Worm (Caenorhabditis elegans) whole organism, young adult: Measurements from ENCODE around the gene pgp-3.

Experiments used
- C06A6.2 ChIP-seq: fragments of 200-800 bp; sonication (Bioruptor generic); conservative IDR thresholded peaks from 2 replicates; pipeline ENCODE4 v1.3.6; 2022; ENCODE audit warnings: missing genetic modification characterization, missing compliant biosample characterization
- F39B2.1 ChIP-seq: fragments of 200-800 bp; sonication (Bioruptor generic); IDR thresholded peaks from 2 replicates; pipeline ENCODE4 v1.3.6; 2022; ENCODE audit warnings: missing genetic modification reagents, missing genetic modification characterization, missing compliant biosample characterization
- F49E8.2 ChIP-seq: sonication (generic microtip); optimal IDR thresholded peaks from 3 replicates; lab custom pipeline; 2017; ENCODE audit warnings: missing genetic modification characterization, mild to moderate bottlenecking, missing compliant biosample characterization, antibody characterized with exemption, moderate library complexity; ENCODE audit not compliant: insufficient read depth
- K11D2.4 ChIP-seq: fragments of 200-800 bp; sonication (Bioruptor generic); IDR thresholded peaks from 2 replicates; pipeline ENCODE4 v1.3.6; 2022; ENCODE audit warnings: missing genetic modification reagents, missing genetic modification characterization, missing compliant biosample characterization
- T07F8.4 ChIP-seq: sonication (generic microtip); optimal IDR thresholded peaks from 2 replicates; lab custom pipeline; 2016; ENCODE audit warnings: mild to moderate bottlenecking, missing genetic modification characterization, moderate library complexity, missing compliant biosample characterization
- atf-7 ChIP-seq: sonication (generic microtip); optimal IDR thresholded peaks from 2 replicates; lab custom pipeline; 2017; ENCODE audit warnings: mild to moderate bottlenecking, missing genetic modification characterization, missing compliant biosample characterization
- attf-5 ChIP-seq: fragments of 200-800 bp; sonication (Bioruptor generic); optimal IDR thresholded peaks from 2 replicates; lab custom pipeline; 2018; ENCODE audit warnings: mild to moderate bottlenecking, missing genetic modification characterization, missing compliant biosample characterization
- ccch-3 ChIP-seq: fragments of 200-800 bp; sonication (Bioruptor generic); optimal IDR thresholded peaks from 2 replicates; lab custom pipeline; 2018; ENCODE audit warnings: mild to moderate bottlenecking, missing genetic modification characterization, missing compliant biosample characterization
- dox-1 ChIP-seq: fragments of 200-800 bp; sonication (Bioruptor generic); IDR thresholded peaks from 2 replicates; pipeline ENCODE4 v1.3.6; 2022; ENCODE audit warnings: missing genetic modification reagents, missing genetic modification characterization, missing compliant biosample characterization
- efl-1 ChIP-seq: fragments of 150-350 bp; optimal IDR thresholded peaks from 2 replicates; lab custom pipeline; 2014; ENCODE audit warnings: missing biosample characterization, missing genetic modification reagents, missing genetic modification characterization
- egrh-3 ChIP-seq: fragments of 200-800 bp; sonication (Bioruptor generic); IDR thresholded peaks from 2 replicates; pipeline ENCODE4 v1.3.6; 2022; ENCODE audit warnings: missing genetic modification reagents, missing genetic modification characterization, missing compliant biosample characterization
- ekl-4 ChIP-seq: fragments of 200-800 bp; sonication (Bioruptor generic); IDR thresholded peaks from 2 replicates; pipeline ENCODE4 v1.3.6; 2022; ENCODE audit warnings: missing genetic modification reagents, missing genetic modification characterization, missing compliant biosample characterization
- fkh-3 ChIP-seq: sonication (generic microtip); optimal IDR thresholded peaks from 2 replicates; lab custom pipeline; 2016; ENCODE audit warnings: mild to moderate bottlenecking, missing genetic modification characterization, missing compliant biosample characterization
- gei-17 ChIP-seq: fragments of 200-800 bp; sonication (Bioruptor generic); optimal IDR thresholded peaks from 2 replicates; lab custom pipeline; 2018; ENCODE audit warnings: mild to moderate bottlenecking, missing genetic modification characterization, missing compliant biosample characterization
- hmg-1.2 ChIP-seq: fragments of 200-800 bp; sonication (Bioruptor generic); IDR thresholded peaks from 2 replicates; pipeline ENCODE4 v1.3.6; 2022; ENCODE audit warnings: missing genetic modification reagents, missing genetic modification characterization, missing compliant biosample characterization
- let-607 ChIP-seq, 2 experiments: fragments of 200-800 bp in 1 of 2; sonication (Bioruptor generic) in 1 of 2; sonication (generic microtip) in 1 of 2; optimal IDR thresholded peaks; 2 replicates each; lab custom pipeline; 2016 to 2018; ENCODE audit warnings: mild to moderate bottlenecking in 2 of 2, missing compliant biosample characterization in 2 of 2, missing genetic modification characterization in 2 of 2, moderate library complexity in 2 of 2, missing genotype in 1 of 2
- lin-54 ChIP-seq: fragments of 200-800 bp; sonication (Bioruptor generic); optimal IDR thresholded peaks from 2 replicates; lab custom pipeline; 2018; ENCODE audit warnings: mild to moderate bottlenecking, missing genetic modification characterization, missing compliant biosample characterization
- madf-10 ChIP-seq: sonication (generic microtip); optimal IDR thresholded peaks from 2 replicates; lab custom pipeline; 2016; ENCODE audit warnings: mild to moderate bottlenecking, missing genetic modification characterization, missing compliant biosample characterization
- mcd-1 ChIP-seq: fragments of 200-800 bp; sonication (Bioruptor generic); IDR thresholded peaks from 2 replicates; pipeline ENCODE4 v1.3.6; 2022; ENCODE audit warnings: missing genetic modification reagents, missing genetic modification characterization, missing compliant biosample characterization
- mel-28 ChIP-seq: sonication (generic microtip); optimal IDR thresholded peaks from 2 replicates; lab custom pipeline; 2016; ENCODE audit warnings: borderline replicate concordance, mild to moderate bottlenecking, missing genetic modification characterization, missing compliant biosample characterization
- nfya-1 ChIP-seq: sonication (generic microtip); optimal IDR thresholded peaks from 2 replicates; lab custom pipeline; 2017; ENCODE audit warnings: antibody characterized with exemption, missing compliant biosample characterization, missing genetic modification characterization, borderline replicate concordance; ENCODE audit not compliant: insufficient read depth
- nfyb-1 ChIP-seq: fragments of 200-800 bp; sonication (Bioruptor generic); IDR thresholded peaks from 2 replicates; pipeline ENCODE4 v1.3.6; 2022; ENCODE audit warnings: missing genetic modification reagents, missing genetic modification characterization, missing compliant biosample characterization
- nhr-27 ChIP-seq: fragments of 200-800 bp; sonication (Bioruptor generic); optimal IDR thresholded peaks from 2 replicates; lab custom pipeline; 2018; ENCODE audit warnings: mild to moderate bottlenecking, missing genetic modification characterization, moderate library complexity, missing compliant biosample characterization
- nhr-80 ChIP-seq: sonication (generic microtip); optimal IDR thresholded peaks from 2 replicates; lab custom pipeline; 2016; ENCODE audit warnings: missing genetic modification characterization, missing compliant biosample characterization
- nhr-90 ChIP-seq: sonication (generic microtip); optimal IDR thresholded peaks from 2 replicates; lab custom pipeline; 2016; ENCODE audit warnings: missing genotype, mild to moderate bottlenecking, missing genetic modification characterization, missing compliant biosample characterization
- pha-4 ChIP-seq: fragments of 150-350 bp; sonication (generic microtip); optimal IDR thresholded peaks from 2 replicates; lab custom pipeline; 2014; ENCODE audit warnings: missing biosample characterization, missing genetic modification reagents, missing genetic modification characterization
- rec-8 ChIP-seq, 2 experiments: sonication (generic microtip); optimal IDR thresholded peaks; 2 replicates each; lab custom pipeline; 2016; ENCODE audit warnings: mild to moderate bottlenecking in 2 of 2, missing genetic modification characterization in 2 of 2, missing genetic modification reagents in 2 of 2, missing genotype in 2 of 2, missing biosample characterization in 1 of 2, missing compliant biosample characterization in 1 of 2, moderate library complexity in 1 of 2
- repo-1 ChIP-seq: sonication (generic microtip); optimal IDR thresholded peaks from 2 replicates; lab custom pipeline; 2017; ENCODE audit warnings: mild to moderate bottlenecking, missing genetic modification characterization, missing compliant biosample characterization
- sea-2 ChIP-seq: fragments of 200-800 bp; sonication (Bioruptor generic); IDR thresholded peaks from 2 replicates; pipeline ENCODE4 v1.3.6; 2022; ENCODE audit warnings: missing genetic modification characterization, missing compliant biosample characterization
- snpc-4 ChIP-seq, 5 experiments: fragments of 150-350 bp in 1 of 5; sonication (generic microtip) in 4 of 5; optimal IDR thresholded peaks; 2 replicates each; lab custom pipeline; 2014 to 2018; ENCODE audit warnings: missing genetic modification characterization in 5 of 5, missing biosample characterization in 3 of 5, antibody characterized with exemption in 2 of 5, mild to moderate bottlenecking in 2 of 5, missing compliant biosample characterization in 2 of 5, missing genotype in 2 of 5, moderate library complexity in 2 of 5, missing genetic modification reagents in 1 of 5
- somi-1 ChIP-seq: fragments of 200-800 bp; sonication (Bioruptor generic); optimal IDR thresholded peaks from 2 replicates; lab custom pipeline; 2018; ENCODE audit warnings: mild to moderate bottlenecking, missing genetic modification characterization, missing compliant biosample characterization
- zfh-2 ChIP-seq: fragments of 200-800 bp; sonication (Bioruptor generic); conservative IDR thresholded peaks from 2 replicates; pipeline ENCODE4 v1.3.6; 2022; ENCODE audit warnings: missing genetic modification reagents, missing genetic modification characterization, missing compliant biosample characterization
- zim-3 ChIP-seq: sonication (generic microtip); optimal IDR thresholded peaks from 2 replicates; lab custom pipeline; 2017; ENCODE audit warnings: mild to moderate bottlenecking, missing genetic modification characterization, moderate library complexity, missing compliant biosample characterization
- ztf-3 ChIP-seq: fragments of 200-800 bp; sonication (Bioruptor generic); optimal IDR thresholded peaks from 2 replicates; lab custom pipeline; 2018; ENCODE audit warnings: mild to moderate bottlenecking, missing genetic modification characterization, missing compliant biosample characterization

The pgp-3 gene

DNA sequence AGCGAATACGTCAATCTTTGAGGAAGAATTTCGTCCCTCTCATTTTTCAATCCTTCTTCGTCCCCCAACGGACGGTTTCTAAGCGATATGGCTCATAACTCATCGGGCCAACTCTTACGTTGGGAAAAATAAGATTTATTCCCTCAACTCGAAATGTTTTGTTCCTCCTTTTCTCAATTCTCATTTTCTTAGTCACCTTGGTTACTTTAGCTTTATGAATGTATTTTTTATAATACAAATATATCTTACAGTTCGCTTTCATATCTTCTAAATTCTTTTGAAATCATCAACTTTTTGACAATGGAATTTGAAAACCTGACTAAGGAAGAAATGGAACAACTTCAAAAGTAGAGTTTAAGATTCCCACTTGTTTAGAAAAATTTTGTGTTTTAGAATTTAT is 22.5 kb upstream of the pgp-3 start, which contains the start of gene npr-9:
npr-9 (plus strand) TSS at position 301 of the 400 bp plus-strand sequence.
- no peak for TF ChIP-seq efl-1
- TF ChIP-seq egrh-3 (GFP tag; lab: Robert Waterston, UW): no peak
- no peak for TF ChIP-seq mel-28
- no peak for TF ChIP-seq repo-1 (tag; lab: Kevin White, UChicago)
- TF ChIP-seq madf-10 (tag; lab: Kevin White, UChicago): no peak

DNA sequence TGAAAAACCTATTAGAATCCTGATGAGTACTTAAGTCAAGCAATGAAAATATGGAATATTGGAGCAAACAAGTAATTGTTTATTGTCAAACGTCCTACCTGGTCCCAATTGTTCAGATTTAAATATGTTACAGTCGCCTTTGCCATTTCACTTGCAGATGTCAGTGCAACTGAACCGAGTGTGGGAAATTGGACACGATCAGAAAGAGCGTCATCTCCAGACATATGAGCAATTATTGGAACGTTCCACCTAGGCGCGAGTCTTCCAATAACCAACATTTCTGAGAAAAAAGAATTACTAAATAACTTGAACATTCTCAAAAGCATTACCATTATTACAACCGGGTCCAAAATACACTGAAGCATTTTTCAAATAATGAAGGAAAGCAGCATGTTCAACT is 14.9 kb upstream of the pgp-3 start:
- TF ChIP-seq somi-1: no peak
- TF ChIP-seq ztf-3 (GFP tag; lab: Kevin White, UChicago): no peak
- no peak for TF ChIP-seq rec-8 (tag; optimal IDR thresholded peaks at IDR 0.05; lab: Kevin White, UChicago)
- no peak for TF ChIP-seq pha-4
- no peak for TF ChIP-seq atf-7
- TF ChIP-seq lin-54: no peak
- no peak for TF ChIP-seq mel-28
- no peak for TF ChIP-seq nhr-27 (tag; lab: Kevin White, UChicago)
- no peak for TF ChIP-seq mcd-1
- no peak for TF ChIP-seq nhr-90 (tag; lab: Kevin White, UChicago)
- no peak for TF ChIP-seq madf-10 (tag; lab: Kevin White, UChicago)
- TF ChIP-seq, all 124 proteins: peak for 0

- TF ChIP-seq zfh-2 (GFP tag; lab: Robert Waterston, UW): no peak
- no peak for TF ChIP-seq fkh-3
- TF ChIP-seq ccch-3 (GFP tag; lab: Kevin White, UChicago): no peak
- no peak for TF ChIP-seq T07F8.4 (tag; lab: Kevin White, UChicago)
- TF ChIP-seq nhr-90 (tag; lab: Kevin White, UChicago): no peak
- TF ChIP-seq F39B2.1 (GFP tag; lab: Robert Waterston, UW): no peak
- TF ChIP-seq K11D2.4 (GFP tag; lab: Robert Waterston, UW): no peak
- no peak for TF ChIP-seq F49E8.2 (tag; lab: Kevin White, UChicago)
- no peak for TF ChIP-seq zim-3 (tag; lab: Kevin White, UChicago)
- no peak for TF ChIP-seq ekl-4 (GFP tag; lab: Robert Waterston, UW)
- no peak for TF ChIP-seq nfya-1 (tag; lab: Kevin White, UChicago)
Measured at ce11 chrX:11337783-11338182, 14.2 kb upstream of the pgp-3 start, which contains the start of gene gcy-9. gcy-9 (minus strand) TSS chrX:11337883.

- TF ChIP-seq dox-1 (GFP tag; lab: Robert Waterston, UW) (0 out of 2 replicates have a peak, but pooled peaks have one; percentile 35), attf-5 (GFP tag; lab: Kevin White, UChicago) (peak; percentile 28), nhr-80 (tag; lab: Kevin White, UChicago) (peak; percentile 72), hmg-1.2 (GFP tag; lab: Robert Waterston, UW) (peak; percentile 3; the same call in 1 of the 2 replicates), sea-2 (GFP tag; lab: Robert Waterston, UW) (no peak), snpc-4 (GFP tag; optimal IDR thresholded peaks at IDR 0.05; lab: Kevin White, UChicago) (no peak), snpc-4 (tag; optimal IDR thresholded peaks at IDR 0.05; lab: Kevin White, UChicago) (peak in 1 of 4 experiments; percentile 29), nfyb-1 (0 out of 2 replicates have a peak, but pooled peaks have one; percentile 41), C06A6.2 (GFP tag; lab: Robert Waterston, UW) (no peak), let-607 (tag; optimal IDR thresholded peaks at IDR 0.05; lab: Kevin White, UChicago) (peak in 1 of 2 experiments; percentile 33), gei-17 (GFP tag; lab: Kevin White, UChicago) (peak; percentile 25)
Measured at ce11 chrX:11339375-11339924, 12.5 kb upstream of the pgp-3 start, which contains the start of gene aco-1. aco-1 (plus strand) TSS chrX:11339874.
